Worm (Caenorhabditis elegans): ENCODE measurements around the gene F07E5.12.
"Not testable (repeated sequence)": the region's sequence is repeated elsewhere in the genome, so short reads cannot be mapped to it uniquely, and the experiment has no call there.

Gene F07E5.12

DNA sequence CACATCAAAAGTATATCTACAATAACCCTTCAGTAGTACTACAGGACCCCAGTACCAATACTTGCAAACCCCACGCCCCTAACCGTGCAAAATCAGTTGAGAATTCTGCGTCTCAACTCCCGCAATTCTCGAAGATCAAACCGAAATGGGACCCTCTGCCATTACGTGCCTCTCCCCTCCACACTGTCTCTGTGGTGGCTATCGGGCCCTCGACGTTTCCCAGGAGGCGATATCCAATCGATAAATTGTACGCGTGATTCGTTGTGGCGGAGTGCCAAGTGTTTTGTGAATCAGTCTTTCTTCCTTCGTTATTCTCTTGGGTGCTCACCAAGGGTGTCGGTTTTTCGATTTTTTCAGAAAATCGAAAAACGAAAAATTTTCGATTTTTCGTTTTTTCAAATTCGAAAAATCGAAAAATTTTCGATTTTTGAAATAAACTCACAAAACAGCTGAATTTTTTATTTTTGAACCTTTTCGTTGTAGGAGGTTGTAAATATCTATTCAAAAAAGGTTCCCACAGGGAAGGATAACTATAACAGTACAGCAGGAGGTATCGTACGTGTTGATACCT lies at the start of gene F07E5.12:
Gene F07E5.12 (plus strand): TSS at position 521 of the 571 bp plus-strand sequence.
- peak; percentile 23 for TF ChIP-seq aha-1 (tag)

DNA sequence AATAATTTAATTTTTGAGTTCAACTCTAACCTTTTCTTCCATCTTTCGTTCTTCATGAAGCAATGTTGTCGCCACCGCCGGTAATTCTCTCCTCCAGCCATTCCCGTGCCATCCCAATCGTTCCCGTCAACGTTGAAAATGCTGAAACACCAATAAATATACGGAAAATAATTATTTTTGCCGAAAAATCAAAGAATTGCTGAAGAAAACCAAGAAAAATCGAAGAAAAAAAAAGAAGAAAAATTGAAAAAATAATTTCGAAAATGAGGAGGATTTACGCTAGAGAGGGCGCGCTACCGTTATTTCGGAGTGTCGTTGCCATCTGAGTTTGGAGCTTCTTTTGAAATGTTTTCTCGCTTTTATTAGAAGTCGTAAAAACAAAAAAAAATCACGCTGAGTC lies 44.3 kb upstream of the F07E5.12 start, which contains the start of gene cya-2:
Gene cya-2 (minus strand): TSS at position 101 of the 400 bp plus-strand sequence.
- not testable (repeated sequence) for TF ChIP-seq jun-1 (tag; optimal IDR thresholded peaks at IDR 0.05); ZK546.5 (tag; optimal IDR thresholded peaks at IDR 0.05); madf-5 (GFP tag; IDR thresholded peaks at IDR 0.05)

DNA sequence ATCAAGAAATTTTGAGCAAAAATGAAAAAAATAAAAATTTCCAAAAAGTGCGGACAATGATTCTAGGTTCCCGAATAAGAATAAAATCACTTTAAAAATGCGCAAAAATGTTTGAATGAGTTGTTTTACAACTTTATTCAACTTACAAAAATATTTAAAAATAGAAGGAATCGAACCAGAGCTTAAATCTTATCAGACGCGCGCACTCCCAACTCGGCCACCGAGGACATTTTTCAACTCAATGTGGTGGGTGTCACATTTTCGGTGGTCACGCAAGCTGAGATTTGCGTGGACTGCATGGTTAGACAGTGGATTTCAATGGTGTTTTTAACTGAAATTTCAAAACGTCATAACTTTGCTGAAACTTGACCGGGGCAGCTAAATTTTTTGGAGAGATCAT lies 43.1 kb upstream of the F07E5.12 start:
- TF ChIP-seq madf-5 (GFP tag; IDR thresholded peaks at IDR 0.05) = 0 out of 4 replicates have a peak, but pooled peaks of 1 of the 2 experiments have one; percentile 15

DNA sequence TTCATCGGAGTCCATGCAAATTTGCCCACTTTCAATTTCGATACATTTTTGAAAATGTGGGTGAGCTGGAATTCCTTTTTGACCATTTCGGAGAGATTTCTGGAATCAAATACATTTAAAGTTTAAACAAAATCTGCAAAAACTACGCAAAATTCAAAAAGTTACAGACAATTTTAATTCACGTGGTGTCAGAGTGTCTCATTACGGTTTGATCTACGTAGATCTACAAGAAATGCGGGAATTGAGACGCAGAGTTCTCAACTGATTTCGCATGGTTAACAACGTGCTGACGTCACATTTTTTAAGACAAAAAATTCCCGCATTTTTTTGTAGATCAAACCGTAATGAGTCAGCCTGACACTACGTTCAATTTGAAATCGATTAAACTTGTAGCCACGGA lies 41.2 kb upstream of the F07E5.12 start, which contains the start of gene bath-21:
Gene bath-21 (minus strand): TSS at position 101 of the 400 bp plus-strand sequence.
- no peak for TF ChIP-seq lir-3 (tag; optimal IDR thresholded peaks at IDR 0.05)
- peak in 1 of 2 experiments; percentile 84 for TF ChIP-seq unc-62 (GFP tag; optimal IDR thresholded peaks at IDR 0.05 in 1 of 2)
- no peak for TF ChIP-seq unc-62 (tag; optimal IDR thresholded peaks at IDR 0.05)
- TF ChIP-seq ctbp-1 (GFP tag; IDR thresholded peaks at IDR 0.05) = no peak

DNA sequence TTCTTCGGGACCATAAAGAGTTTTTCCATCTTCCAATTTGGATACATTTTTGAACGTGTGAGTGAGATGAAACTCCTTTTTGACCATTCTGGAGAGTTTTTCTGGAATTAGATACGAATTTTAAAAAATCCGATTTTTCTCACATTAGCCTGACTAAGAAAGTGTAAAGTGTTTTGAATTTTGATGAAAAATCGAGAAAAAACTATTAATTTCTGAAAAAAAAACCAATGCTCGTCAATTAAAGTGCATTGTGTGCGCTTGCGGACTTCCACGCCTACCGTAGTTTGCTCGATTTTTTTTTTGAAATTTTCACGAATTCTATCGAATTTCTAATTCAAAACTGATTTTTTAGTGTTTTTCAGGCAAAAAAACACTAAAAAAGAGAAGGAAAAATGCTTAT lies 39.1 kb upstream of the F07E5.12 start, which contains the start of gene bath-1:
Gene bath-1 (minus strand): TSS at position 101 of the 400 bp plus-strand sequence.
- TF ChIP-seq hlh-11 (tag; optimal IDR thresholded peaks at IDR 0.05) = no peak
- TF ChIP-seq attf-4 (tag; optimal IDR thresholded peaks at IDR 0.05) = no peak
- no peak for TF ChIP-seq lin-39 (tag; optimal IDR thresholded peaks at IDR 0.05)
- TF ChIP-seq T20F7.1 (GFP tag; optimal IDR thresholded peaks at IDR 0.05) = no peak

DNA sequence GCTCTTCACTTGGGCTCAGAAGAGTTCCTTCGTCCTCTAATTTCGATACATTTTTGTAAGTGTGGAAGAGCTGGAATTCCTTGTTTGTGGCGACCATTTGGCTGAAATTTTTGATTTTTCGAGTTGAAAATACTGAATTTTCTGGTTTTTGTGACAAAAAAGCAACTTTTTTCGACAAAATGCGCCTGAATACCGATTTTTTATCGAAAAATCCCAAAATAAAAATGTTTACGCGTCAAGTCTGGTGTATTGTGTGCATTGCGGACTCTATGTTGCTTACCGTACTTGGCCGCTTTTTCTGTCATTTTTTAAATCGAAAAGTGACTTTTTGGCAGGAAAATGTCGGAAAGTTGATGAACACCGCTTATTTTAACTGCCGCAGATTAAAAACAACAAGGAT lies 37.4 kb upstream of the F07E5.12 start, which contains the start of gene bath-3:
Gene bath-3 (minus strand): TSS at position 101 of the 400 bp plus-strand sequence.
- no peak for TF ChIP-seq daf-12 (tag; optimal IDR thresholded peaks at IDR 0.05)
- TF ChIP-seq ZK337.2 (GFP tag; IDR thresholded peaks at IDR 0.05) = no peak
- TF ChIP-seq spr-1 (tag; optimal IDR thresholded peaks at IDR 0.05) = no peak
- no peak for TF ChIP-seq nhr-11 (tag; optimal IDR thresholded peaks at IDR 0.05)
- TF ChIP-seq mdt-29 (GFP tag; IDR thresholded peaks at IDR 0.05) = no peak
- TF ChIP-seq nhr-237 (tag; optimal IDR thresholded peaks at IDR 0.05) = no peak
- TF ChIP-seq spr-3 (GFP tag; optimal IDR thresholded peaks at IDR 0.05) = no peak
- no peak for TF ChIP-seq mxl-2 (GFP tag; conservative IDR thresholded peaks at IDR 0.05)
- TF ChIP-seq T26A8.4 (GFP tag; IDR thresholded peaks at IDR 0.05) = no peak
- TF ChIP-seq pha-4 (GFP tag; IDR thresholded peaks at IDR 0.05) = no peak
- no peak for TF ChIP-seq pha-4 (tag; optimal IDR thresholded peaks at IDR 0.05)
- TF ChIP-seq Y5F2A.4 (GFP tag; optimal IDR thresholded peaks at IDR 0.05) = no peak
- no peak for TF ChIP-seq Y75B8A.6 (GFP tag; IDR thresholded peaks at IDR 0.05)
- TF ChIP-seq zag-1 (tag; optimal IDR thresholded peaks at IDR 0.05) = no peak

DNA sequence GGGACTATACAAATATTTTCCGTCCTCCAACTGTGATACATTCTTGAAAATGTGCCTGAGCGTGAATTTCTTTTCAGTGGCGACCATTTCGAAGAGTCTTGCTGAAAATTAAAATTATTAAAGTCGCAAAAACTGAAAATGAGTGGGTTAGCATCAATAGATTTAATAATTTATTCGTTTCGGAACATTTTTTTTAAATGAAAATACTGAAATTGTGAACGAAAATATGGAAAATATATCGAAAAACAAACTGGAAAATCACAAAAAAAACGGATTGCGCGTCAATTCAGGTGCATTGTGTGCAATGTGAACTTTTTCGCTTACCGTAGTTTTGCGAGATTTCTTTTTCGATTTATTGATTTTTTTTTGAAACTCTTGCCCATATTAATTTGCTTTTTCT lies 35.9 kb upstream of the F07E5.12 start, which contains the start of gene bath-5:
Gene bath-5 (minus strand): TSS at position 101 of the 400 bp plus-strand sequence.
- no peak for TF ChIP-seq lin-1 (GFP tag; IDR thresholded peaks at IDR 0.05)
- TF ChIP-seq vab-7 (GFP tag; IDR thresholded peaks at IDR 0.05) = no peak
- no peak for TF ChIP-seq madf-9 (GFP tag; conservative IDR thresholded peaks at IDR 0.05)
- TF ChIP-seq snpc-4 (tag; optimal IDR thresholded peaks at IDR 0.05) = no peak
- no peak for TF ChIP-seq cey-2 (tag; optimal IDR thresholded peaks at IDR 0.05; ENCODE audit: borderline replicate concordance, insufficient read depth)
